Fruit fly (Drosophila melanogaster): ENCODE data around the gene RabGGTb.

RabGGTb gene

dm6 chr2L:2861140-2861884 is 17.6 kb upstream of the RabGGTb start (continued):
- TF ChIP-seq wek (GFP tag; optimal IDR thresholded peaks at IDR 0.05), result peak; percentile 54
- no peak for TF ChIP-seq CG31224 (GFP tag; IDR thresholded peaks at IDR 0.05)
- no peak for TF ChIP-seq CG4854 (GFP tag; optimal IDR thresholded peaks at IDR 0.05)
- 0 out of 3 replicates have a peak, but pooled peaks have one; percentile 30 for TF ChIP-seq otp (GFP tag; IDR thresholded peaks at IDR 0.05)
- no peak for TF ChIP-seq Gsc (GFP tag; IDR thresholded peaks at IDR 0.05)
- 0 out of 2 replicates have a peak, but pooled peaks have one; percentile 34 for TF ChIP-seq bbx (GFP tag; IDR thresholded peaks at IDR 0.05; ENCODE audit: partially characterized antibody)
- TF ChIP-seq CG32772 (GFP tag; IDR thresholded peaks at IDR 0.05), result 0 out of 2 replicates have a peak, but pooled peaks have one; percentile 25
- TF ChIP-seq kni (GFP tag; optimal IDR thresholded peaks at IDR 0.05), result peak; percentile 96
- TF ChIP-seq CG8281 (tag; optimal IDR thresholded peaks at IDR 0.05), result no peak
- TF ChIP-seq br (optimal IDR thresholded peaks at IDR 0.05), result no peak
- TF ChIP-seq CG10321 (GFP tag; IDR thresholded peaks at IDR 0.05), result no peak
- peak; percentile 28; the same call in 1 of the 2 replicates for TF ChIP-seq CG14014 (GFP tag; IDR thresholded peaks at IDR 0.05)
- peak; percentile 7 for TF ChIP-seq Blimp-1 (GFP tag; optimal IDR thresholded peaks at IDR 0.05)
- TF ChIP-seq CG10147 (GFP tag; optimal IDR thresholded peaks at IDR 0.05), result no peak
- peak; percentile 2 for TF ChIP-seq CG17568 (GFP tag; optimal IDR thresholded peaks at IDR 0.05)
- peak in 1 of 2 experiments; percentile 27 for TF ChIP-seq Pdp1 (GFP tag; optimal IDR thresholded peaks at IDR 0.05)
- TF ChIP-seq CG10431 (GFP tag; optimal IDR thresholded peaks at IDR 0.05), result peak; percentile 50
- peak; percentile 20 for TF ChIP-seq caup (GFP tag; optimal IDR thresholded peaks at IDR 0.05; ENCODE audit: severe bottlenecking)
- TF ChIP-seq CG18262 (tag; optimal IDR thresholded peaks at IDR 0.05), result no peak
- peak; percentile 36; the same call in 1 of the 4 replicates for TF ChIP-seq Dll (GFP tag; IDR thresholded peaks at IDR 0.05; ENCODE audit: partially characterized antibody)
- TF ChIP-seq CG14710 (tag; optimal IDR thresholded peaks at IDR 0.05), result no peak
- peak; percentile 56 for TF ChIP-seq MTF-1 (GFP tag; optimal IDR thresholded peaks at IDR 0.05; ENCODE audit: borderline replicate concordance)
- peak; percentile 43 for TF ChIP-seq CG4707 (GFP tag; optimal IDR thresholded peaks at IDR 0.05)
- peak; percentile 37 for TF ChIP-seq ATbp (GFP tag; optimal IDR thresholded peaks at IDR 0.05)
- TF ChIP-seq CG15696 (tag; optimal IDR thresholded peaks at IDR 0.05), result peak; percentile 34
- TF ChIP-seq CG13894 (tag; optimal IDR thresholded peaks at IDR 0.05), result peak; percentile 99
- peak; percentile 21 for TF ChIP-seq HmgZ (tag; optimal IDR thresholded peaks at IDR 0.05)
- peak; percentile 23 for TF ChIP-seq Hmr (GFP tag; optimal IDR thresholded peaks at IDR 0.05)
- TF ChIP-seq Dbx (GFP tag; IDR thresholded peaks at IDR 0.05), result peak; percentile 7; the same call in 1 of the 3 replicates
- TF ChIP-seq CG12071 (GFP tag; optimal IDR thresholded peaks at IDR 0.05), result peak; percentile 50
- TF ChIP-seq pfk (GFP tag; optimal IDR thresholded peaks at IDR 0.05), result peak; percentile 22
- TF ChIP-seq CG14050 (GFP tag; IDR thresholded peaks at IDR 0.05), result no peak
- no peak for TF ChIP-seq CG17328 (GFP tag; IDR thresholded peaks at IDR 0.05)
- no peak for TF ChIP-seq CG15269 (tag; optimal IDR thresholded peaks at IDR 0.05)
- TF ChIP-seq lab (GFP tag; optimal IDR thresholded peaks at IDR 0.05), result peak; percentile 64
- TF ChIP-seq CG2202 (tag; optimal IDR thresholded peaks at IDR 0.05), result no peak
- TF ChIP-seq CG18599 (GFP tag; optimal IDR thresholded peaks at IDR 0.05), result peak; percentile 25
- no peak for TF ChIP-seq CG1832 (GFP tag; optimal IDR thresholded peaks at IDR 0.05)
- TF ChIP-seq Xrp1 (GFP tag; IDR thresholded peaks at IDR 0.05), result peak; percentile 39; the same call in 1 of the 2 replicates
- TF ChIP-seq gce (GFP tag; IDR thresholded peaks at IDR 0.05), result peak; percentile 11; the same call in 1 of the 3 replicates
- TF ChIP-seq amos (GFP tag; IDR thresholded peaks at IDR 0.05; ENCODE audit: partially characterized antibody), result no peak
- peak; percentile 32 for TF ChIP-seq grn (GFP tag; optimal IDR thresholded peaks at IDR 0.05)
- peak; percentile 74 for TF ChIP-seq sqz (GFP tag; optimal IDR thresholded peaks at IDR 0.05)
- TF ChIP-seq PHDP (tag; optimal IDR thresholded peaks at IDR 0.05), result peak; percentile 5
- peak; percentile 81 for TF ChIP-seq Med (GFP tag)
- no peak for TF ChIP-seq CG34422 (GFP tag; IDR thresholded peaks at IDR 0.05)
- TF ChIP-seq ken (GFP tag; IDR thresholded peaks at IDR 0.05), result no peak

All from whole organism, embryonic.